Fruit fly (Drosophila melanogaster): ENCODE data around the gene usp.

Gene usp

DNA sequence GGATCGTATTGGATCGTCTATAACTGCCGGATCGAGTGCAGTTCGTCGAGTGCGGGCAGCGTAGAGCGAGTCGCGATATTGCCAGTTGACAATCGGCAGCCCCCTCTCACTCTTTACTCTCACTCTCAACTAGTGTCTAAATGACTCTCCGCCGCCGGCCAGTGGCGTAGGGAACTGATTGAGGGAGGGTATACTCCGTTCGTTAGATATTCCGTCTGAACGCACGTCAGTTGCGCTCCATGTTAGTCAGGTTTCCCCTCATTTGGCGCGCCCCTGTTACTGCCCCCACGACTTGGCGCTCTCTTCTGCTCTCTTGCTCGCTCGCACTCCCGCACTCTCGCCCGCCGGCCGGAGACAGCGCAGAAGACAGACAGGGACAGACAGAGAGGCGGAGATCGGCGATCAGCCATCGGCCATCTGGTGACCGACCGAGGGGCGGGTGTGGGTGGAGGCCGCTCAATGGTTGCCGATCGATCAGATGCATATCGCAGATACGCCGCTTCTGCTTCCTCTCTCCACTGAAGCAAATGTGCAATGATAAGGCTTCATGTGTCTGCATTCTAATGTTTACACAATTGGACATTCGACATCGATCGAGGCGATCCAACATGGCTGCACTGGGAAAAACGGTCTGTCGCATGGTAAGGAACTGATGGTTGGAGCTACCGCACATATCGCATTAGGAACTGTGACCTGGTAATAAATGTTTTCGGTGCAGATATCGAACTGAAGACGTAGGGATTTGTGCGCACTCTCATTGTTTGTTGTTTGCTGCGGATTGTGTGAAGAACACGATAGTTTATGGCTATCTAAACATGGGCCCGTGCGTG, 8.2 kb upstream of the usp start, which contains the start of gene moody:
moody (minus strand) TSS at position 51 of the 830 bp plus-strand sequence.
- peak; percentile 90 for TF ChIP-seq CG10669 (GFP tag; optimal IDR thresholded peaks at IDR 0.05)
- peak; percentile 95 for TF ChIP-seq CG16779 (tag; optimal IDR thresholded peaks at IDR 0.05)
- peak; percentile 93 for TF ChIP-seq Eip75B (GFP tag; optimal IDR thresholded peaks at IDR 0.05)
- TF ChIP-seq Lpt (GFP tag; optimal IDR thresholded peaks at IDR 0.05) = peak; percentile 92
- TF ChIP-seq Sox15 (GFP tag; optimal IDR thresholded peaks at IDR 0.05) = peak; percentile 90
- peak; percentile 96 for TF ChIP-seq CG7368 (GFP tag; optimal IDR thresholded peaks at IDR 0.05)
- TF ChIP-seq Ets96B (tag; optimal IDR thresholded peaks at IDR 0.05) = peak; percentile 88
- peak; percentile 93 for TF ChIP-seq CG4318 (GFP tag; optimal IDR thresholded peaks at IDR 0.05)
- peak; percentile 92 for TF ChIP-seq CG6276 (GFP tag; optimal IDR thresholded peaks at IDR 0.05)
- TF ChIP-seq topi (GFP tag; optimal IDR thresholded peaks at IDR 0.05) = peak; percentile 91
- TF ChIP-seq CG11294 (GFP tag; IDR thresholded peaks at IDR 0.05) = peak; percentile 95
- TF ChIP-seq svp (GFP tag) = peak; percentile 99
- TF ChIP-seq OdsH (GFP tag; optimal IDR thresholded peaks at IDR 0.05) = peak; percentile 90
- peak; percentile 92 for TF ChIP-seq Sox102F (GFP tag; optimal IDR thresholded peaks at IDR 0.05)
- TF ChIP-seq dac (GFP tag; optimal IDR thresholded peaks at IDR 0.05) = peak; percentile 97
- TF ChIP-seq fkh (GFP tag; optimal IDR thresholded peaks at IDR 0.05) = peak; percentile 84
- peak; percentile 93 for TF ChIP-seq achi (GFP tag; optimal IDR thresholded peaks at IDR 0.05)
- TF ChIP-seq CG1621 (tag; optimal IDR thresholded peaks at IDR 0.05) = peak; percentile 91
- peak; percentile 88 for TF ChIP-seq CG8319 (GFP tag; optimal IDR thresholded peaks at IDR 0.05)
- TF ChIP-seq CG6163 (GFP tag; IDR thresholded peaks at IDR 0.05) = peak; percentile 99
- peak; percentile 95 for TF ChIP-seq Sox14 (GFP tag; optimal IDR thresholded peaks at IDR 0.05)
- TF ChIP-seq eg (GFP tag; IDR thresholded peaks at IDR 0.05) = peak; percentile 99
- peak; percentile 83 for TF ChIP-seq fd85E (GFP tag; optimal IDR thresholded peaks at IDR 0.05)
- TF ChIP-seq Eip78C (GFP tag) = peak; percentile 97
- peak; percentile 82 for TF ChIP-seq spab (GFP tag; optimal IDR thresholded peaks at IDR 0.05)
- peak; percentile 87 for TF ChIP-seq fd59A (GFP tag; optimal IDR thresholded peaks at IDR 0.05)
- TF ChIP-seq acj6 (GFP tag; optimal IDR thresholded peaks at IDR 0.05) = peak; percentile 90
- peak; percentile 96 for TF ChIP-seq pdm3 (GFP tag; optimal IDR thresholded peaks at IDR 0.05)
- TF ChIP-seq Eip93F (GFP tag; optimal IDR thresholded peaks at IDR 0.05) = peak; percentile 74
- TF ChIP-seq CG15336 (GFP tag; IDR thresholded peaks at IDR 0.05) = peak; percentile 96
- peak; percentile 94 for TF ChIP-seq CG8119 (GFP tag; IDR thresholded peaks at IDR 0.05)
- peak; percentile 92 for TF ChIP-seq CG31627 (GFP tag; optimal IDR thresholded peaks at IDR 0.05)
- TF ChIP-seq Hr38 (GFP tag; optimal IDR thresholded peaks at IDR 0.05) = peak; percentile 86
- peak; percentile 90 for TF ChIP-seq CG34406 (GFP tag; optimal IDR thresholded peaks at IDR 0.05)
- peak; percentile 95 for TF ChIP-seq Hr4 (GFP tag; optimal IDR thresholded peaks at IDR 0.05)
- peak; percentile 94 for TF ChIP-seq CG32006 (GFP tag; optimal IDR thresholded peaks at IDR 0.05)
- TF ChIP-seq CG11762 (GFP tag; optimal IDR thresholded peaks at IDR 0.05; ENCODE audit: insufficient read depth) = peak; percentile 82
- peak; percentile 80 for TF ChIP-seq CG6854 (GFP tag; optimal IDR thresholded peaks at IDR 0.05)
- TF ChIP-seq CG6792 (GFP tag; optimal IDR thresholded peaks at IDR 0.05) = peak; percentile 96
- peak; percentile 94 for TF ChIP-seq CG11902 (GFP tag; optimal IDR thresholded peaks at IDR 0.05)
- TF ChIP-seq CG3032 (tag; optimal IDR thresholded peaks at IDR 0.05) = peak; percentile 87
- TF ChIP-seq vri (GFP tag; optimal IDR thresholded peaks at IDR 0.05) = peak; percentile 94
- peak; percentile 92 for TF ChIP-seq Smox (GFP tag; optimal IDR thresholded peaks at IDR 0.05)
- TF ChIP-seq Met (GFP tag; optimal IDR thresholded peaks at IDR 0.05) = peak; percentile 91
- TF ChIP-seq Gug (GFP tag; IDR thresholded peaks at IDR 0.05) = peak; percentile 95
- TF ChIP-seq ss (GFP tag; optimal IDR thresholded peaks at IDR 0.05) = peak; percentile 88 to 92
- peak; percentile 90 for TF ChIP-seq CG8632 (GFP tag; optimal IDR thresholded peaks at IDR 0.05)
- TF ChIP-seq Ets21C (GFP tag; optimal IDR thresholded peaks at IDR 0.05) = peak; percentile 89
- peak; percentile 95 for TF ChIP-seq net (GFP tag; optimal IDR thresholded peaks at IDR 0.05)
- peak; percentile 86 for TF ChIP-seq Blimp-1 (GFP tag; optimal IDR thresholded peaks at IDR 0.05)
- TF ChIP-seq lz (GFP tag; optimal IDR thresholded peaks at IDR 0.05) = peak; percentile 93
